Fruit fly (Drosophila melanogaster) whole organism, adult: ENCODE measurements around the gene Spx.

ENCODE experiments used
- CG11617 ChIP-seq: fragments of 200-800 bp; sonication (Bioruptor generic); optimal IDR thresholded peaks from 2 replicates; lab custom pipeline; 2017; ENCODE audit warnings: mild to moderate bottlenecking, missing biosample characterization, missing genetic modification reagents, missing genetic modification characterization
- CG33017 ChIP-seq: fragments of 200-800 bp; sonication (Bioruptor generic); optimal IDR thresholded peaks from 2 replicates; lab custom pipeline; 2018; ENCODE audit warnings: missing biosample characterization, mild to moderate bottlenecking, missing genetic modification characterization, moderate library complexity
- CG5204 ChIP-seq: fragments of 200-800 bp; sonication (Bioruptor generic); optimal IDR thresholded peaks from 2 replicates; lab custom pipeline; 2016; ENCODE audit warnings: missing biosample characterization, missing genetic modification characterization
- Hr96 ChIP-seq: fragments of 200-800 bp; sonication (Bioruptor generic); optimal IDR thresholded peaks from 2 replicates; lab custom pipeline; 2016; ENCODE audit warnings: missing biosample characterization, missing genetic modification characterization
- cic ChIP-seq: fragments of 200-800 bp; sonication (Bioruptor generic); optimal IDR thresholded peaks from 2 replicates; lab custom pipeline; 2017; ENCODE audit warnings: missing biosample characterization, mild to moderate bottlenecking, missing genetic modification characterization, moderate library complexity
- cnc ChIP-seq, 2 experiments: fragments of >200 bp; optimal IDR thresholded peaks; 2 replicates each; lab custom pipeline; 2017
- kay ChIP-seq: fragments of 200-800 bp; sonication (Bioruptor generic); peaks from one replicate; lab custom pipeline; 2016; ENCODE audit warnings: missing biosample characterization, missing genetic modification characterization, borderline replicate concordance
- pad ChIP-seq: fragments of 200-800 bp; sonication (Bioruptor generic); optimal IDR thresholded peaks from 3 replicates; lab custom pipeline; 2017; ENCODE audit warnings: missing biosample characterization, missing genetic modification characterization, mild to moderate bottlenecking, moderate library complexity, missing genetic modification reagents
- toe ChIP-seq: fragments of 200-800 bp; sonication (Bioruptor generic); optimal IDR thresholded peaks from 2 replicates; lab custom pipeline; 2016; ENCODE audit warnings: missing biosample characterization, missing genetic modification characterization

- TF ChIP-seq kay, result no peak
- no peak for TF ChIP-seq cic (GFP tag; lab: Kevin White, UChicago)
- TF ChIP-seq CG33017 (tag; lab: Kevin White, UChicago), result no peak
- no peak for TF ChIP-seq CG11617 (GFP tag; lab: Kevin White, UChicago)
- no peak for TF ChIP-seq Hr96 (GFP tag; lab: Kevin White, UChicago)
- no peak for TF ChIP-seq pad (GFP tag; lab: Kevin White, UChicago)
- no peak for TF ChIP-seq toe (GFP tag; lab: Kevin White, UChicago)
- TF ChIP-seq cnc (optimal IDR thresholded peaks at IDR 0.05; lab: Kevin White, UChicago), result no peak
- TF ChIP-seq CG5204 (GFP tag; lab: Kevin White, UChicago), result no peak
Measured at dm6 chrX:6254617-6255349, 839 bp upstream of the Spx start.
